Worm (Caenorhabditis elegans) whole organism, mixed stage, embryonic: Measurements from ENCODE around the gene ddo-2.

ENCODE experiments used
- blmp-1 ChIP-seq: fragments of 150-350 bp; optimal IDR thresholded peaks from 2 replicates; lab custom pipeline; 2014; ENCODE audit warnings: missing biosample characterization, missing genetic modification characterization
- ceh-43 ChIP-seq: fragments of 200-800 bp; sonication (Bioruptor generic); optimal IDR thresholded peaks from 2 replicates; lab custom pipeline; 2018; ENCODE audit warnings: mild to moderate bottlenecking, missing genetic modification characterization, moderate library complexity, missing compliant biosample characterization
- elt-1 ChIP-seq: sonication (generic microtip); optimal IDR thresholded peaks from 2 replicates; lab custom pipeline; 2017; ENCODE audit warnings: missing genetic modification characterization, mild to moderate bottlenecking, missing compliant biosample characterization, antibody characterized with exemption, moderate library complexity, borderline replicate concordance; ENCODE audit not compliant: insufficient read depth
- elt-3 ChIP-seq: fragments of 150-350 bp; optimal IDR thresholded peaks from 2 replicates; lab custom pipeline; 2014; ENCODE audit warnings: missing biosample characterization, missing genetic modification characterization
- nhr-12 ChIP-seq: fragments of 150-350 bp; optimal IDR thresholded peaks from 2 replicates; lab custom pipeline; 2014; ENCODE audit warnings: missing biosample characterization, missing genetic modification characterization
- nhr-237 ChIP-seq: fragments of 150-350 bp; optimal IDR thresholded peaks from 2 replicates; lab custom pipeline; 2014; ENCODE audit warnings: missing biosample characterization, missing genetic modification characterization
- nhr-76 ChIP-seq: sonication (generic microtip); optimal IDR thresholded peaks from 2 replicates; lab custom pipeline; 2017; ENCODE audit warnings: missing biosample characterization, missing genetic modification characterization
- pha-4 ChIP-seq: fragments of 150-350 bp; optimal IDR thresholded peaks from 2 replicates; lab custom pipeline; 2018; ENCODE audit warnings: missing biosample characterization, missing genetic modification reagents, missing genetic modification characterization
- snpc-4 ChIP-seq: fragments of 150-350 bp; optimal IDR thresholded peaks from 2 replicates; lab custom pipeline; 2014; ENCODE audit warnings: missing biosample characterization, missing genetic modification characterization
- sptf-1 ChIP-seq: sonication (generic microtip); optimal IDR thresholded peaks from 2 replicates; lab custom pipeline; 2017; ENCODE audit warnings: mild to moderate bottlenecking, missing genetic modification characterization, moderate library complexity, missing compliant biosample characterization
- unc-62 ChIP-seq: fragments of 150-350 bp; optimal IDR thresholded peaks from 2 replicates; lab custom pipeline; 2014; ENCODE audit warnings: missing biosample characterization, missing genetic modification reagents, missing genetic modification characterization
- ztf-11 ChIP-seq: fragments of 150-350 bp; optimal IDR thresholded peaks from 2 replicates; lab custom pipeline; 2014; ENCODE audit warnings: missing biosample characterization, missing genetic modification characterization

ce11 chrV:7478404-7478803 lies 42.9 kb upstream of the ddo-2 start, which contains the start of gene str-190:
- no peak for TF ChIP-seq ztf-11 (tag; lab: Kevin White, UChicago)
- no peak for TF ChIP-seq blmp-1 (tag; lab: Kevin White, UChicago)
- TF ChIP-seq ceh-43 (GFP tag; lab: Kevin White, UChicago) = no peak
- TF ChIP-seq unc-62 (GFP tag; lab: Kevin White, UChicago) = no peak
- no peak for TF ChIP-seq elt-3 (tag; lab: Kevin White, UChicago)
- no peak for TF ChIP-seq nhr-237 (tag; lab: Kevin White, UChicago)
- no peak for TF ChIP-seq pha-4 (tag; lab: Kevin White, UChicago)
- no peak for TF ChIP-seq nhr-76 (tag; lab: Kevin White, UChicago)
- TF ChIP-seq nhr-12 = no peak
- TF ChIP-seq snpc-4 (tag; lab: Kevin White, UChicago) = no peak
- TF ChIP-seq sptf-1 (tag; lab: Kevin White, UChicago) = no peak
- no peak for TF ChIP-seq elt-1
